Worm (Caenorhabditis elegans): ENCODE measurements around the gene cam-1.

Gene cam-1

ce11 chrII:9282787-9283186 lies 27.3 kb downstream of the cam-1 start (continued):
- peak; percentile 35 for TF ChIP-seq pqm-1 (tag; optimal IDR thresholded peaks at IDR 0.05)
- TF ChIP-seq elt-2 (tag; optimal IDR thresholded peaks at IDR 0.05), result peak; percentile 25
- no peak for TF ChIP-seq hlh-8 (tag; optimal IDR thresholded peaks at IDR 0.05)
- TF ChIP-seq mec-3 (tag; optimal IDR thresholded peaks at IDR 0.05; ENCODE audit: borderline replicate concordance), result no peak
- no peak for TF ChIP-seq ceh-45 (GFP tag; IDR thresholded peaks at IDR 0.05)
- TF ChIP-seq elt-4 (tag; optimal IDR thresholded peaks at IDR 0.05), result no peak
- TF ChIP-seq pax-1 (tag; optimal IDR thresholded peaks at IDR 0.05), result peak; percentile 18
- peak; percentile 37 for TF ChIP-seq ets-4 (tag; optimal IDR thresholded peaks at IDR 0.05)
- TF ChIP-seq hlh-15 (tag; optimal IDR thresholded peaks at IDR 0.05), result no peak
- TF ChIP-seq C08G9.2 (tag; optimal IDR thresholded peaks at IDR 0.05), result no peak
- TF ChIP-seq pros-1 (tag; optimal IDR thresholded peaks at IDR 0.05), result peak; percentile 27
- no peak for TF ChIP-seq pha-4 (tag; optimal IDR thresholded peaks at IDR 0.05)
- TF ChIP-seq sdc-2 (tag; optimal IDR thresholded peaks at IDR 0.05), result no peak
- peak; percentile 49 for TF ChIP-seq ceh-2 (tag; optimal IDR thresholded peaks at IDR 0.05)
- peak; percentile 86 for TF ChIP-seq ceh-30 (tag; optimal IDR thresholded peaks at IDR 0.05)
- peak; percentile 26 for TF ChIP-seq syd-9 (tag; optimal IDR thresholded peaks at IDR 0.05)
- TF ChIP-seq ceh-6 (GFP tag; optimal IDR thresholded peaks at IDR 0.05), result no peak
- TF ChIP-seq ceh-14 (tag; optimal IDR thresholded peaks at IDR 0.05), result peak; percentile 3
- peak; percentile 28 for TF ChIP-seq ceh-19 (GFP tag; optimal IDR thresholded peaks at IDR 0.05)
- TF ChIP-seq fkh-6 (tag; optimal IDR thresholded peaks at IDR 0.05), result no peak
- TF ChIP-seq rnt-1 (tag; optimal IDR thresholded peaks at IDR 0.05), result peak; percentile 55
- TF ChIP-seq F13H6.1 (tag; optimal IDR thresholded peaks at IDR 0.05), result peak; percentile 55

DNA sequence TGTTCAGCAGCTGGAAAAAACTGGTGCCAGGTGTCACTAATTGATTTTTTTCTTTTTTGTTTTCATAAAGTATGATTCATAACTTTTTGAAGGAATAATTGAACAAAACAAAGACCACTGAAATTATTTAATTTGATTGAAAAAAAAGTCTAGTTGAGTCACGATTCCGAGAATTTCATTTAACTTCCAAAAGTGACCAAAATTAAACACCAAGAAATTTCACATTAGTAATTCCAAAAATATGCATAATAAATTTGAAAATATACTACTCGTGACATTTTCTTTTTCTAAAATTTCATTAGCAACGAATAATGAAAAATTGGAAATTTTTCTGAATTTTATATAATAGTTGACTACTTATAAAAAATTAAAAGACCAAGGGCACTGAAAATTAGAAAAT lies 28.0 kb downstream of the cam-1 start:
- no peak for TF ChIP-seq nfya-1 (tag; optimal IDR thresholded peaks at IDR 0.05)
- no peak for TF ChIP-seq gmeb-2 (tag; optimal IDR thresholded peaks at IDR 0.05)
- no peak for TF ChIP-seq fkh-6 (tag; optimal IDR thresholded peaks at IDR 0.05)
- no peak for TF ChIP-seq lin-11 (tag; optimal IDR thresholded peaks at IDR 0.05)
- TF ChIP-seq pha-2 (tag; optimal IDR thresholded peaks at IDR 0.05), result no peak
- TF ChIP-seq ttx-3 (tag; optimal IDR thresholded peaks at IDR 0.05), result no peak
- no peak for TF ChIP-seq fkh-10 (GFP tag; optimal IDR thresholded peaks at IDR 0.05)
- TF ChIP-seq unc-42 (tag; optimal IDR thresholded peaks at IDR 0.05), result no peak
- no peak for TF ChIP-seq hlh-8 (tag; optimal IDR thresholded peaks at IDR 0.05)
- TF ChIP-seq ceh-22 (tag; optimal IDR thresholded peaks at IDR 0.05), result no peak
- TF ChIP-seq elt-2 (tag; optimal IDR thresholded peaks at IDR 0.05), result no peak
- TF ChIP-seq ceh-14 (tag; optimal IDR thresholded peaks at IDR 0.05), result no peak
- no peak for TF ChIP-seq syd-9 (tag; optimal IDR thresholded peaks at IDR 0.05)
- TF ChIP-seq rnt-1 (tag; optimal IDR thresholded peaks at IDR 0.05), result no peak

ce11 chrII:9281595-9281994 lies 28.5 kb downstream of the cam-1 start:
- TF ChIP-seq ceh-30 (tag; optimal IDR thresholded peaks at IDR 0.05) (no peak), unc-42 (tag; optimal IDR thresholded peaks at IDR 0.05) (peak; percentile 15)

- no peak for TF ChIP-seq elt-4 (tag; optimal IDR thresholded peaks at IDR 0.05)
- no peak for TF ChIP-seq sox-4 (tag; optimal IDR thresholded peaks at IDR 0.05)
- no peak for TF ChIP-seq ceh-22 (tag; optimal IDR thresholded peaks at IDR 0.05)
- TF ChIP-seq Y22D7AL.16 (tag; optimal IDR thresholded peaks at IDR 0.05), result no peak
- no peak for TF ChIP-seq ets-4 (tag; optimal IDR thresholded peaks at IDR 0.05)
- no peak for TF ChIP-seq mec-3 (tag; optimal IDR thresholded peaks at IDR 0.05; ENCODE audit: borderline replicate concordance)
- TF ChIP-seq zip-5 (tag; optimal IDR thresholded peaks at IDR 0.05), result no peak
- TF ChIP-seq ceh-19 (GFP tag; optimal IDR thresholded peaks at IDR 0.05), result no peak
- TF ChIP-seq lim-6 (tag; optimal IDR thresholded peaks at IDR 0.05), result no peak
- TF ChIP-seq K09A11.1 (tag; optimal IDR thresholded peaks at IDR 0.05; ENCODE audit: insufficient read depth), result no peak
- no peak for TF ChIP-seq nhr-232 (tag; optimal IDR thresholded peaks at IDR 0.05)
- no peak for TF ChIP-seq unc-3 (GFP tag; conservative IDR thresholded peaks at IDR 0.05)
- no peak for TF ChIP-seq unc-3 (tag; optimal IDR thresholded peaks at IDR 0.05)
- no peak for TF ChIP-seq hlh-6 (tag; optimal IDR thresholded peaks at IDR 0.05)
- TF ChIP-seq unc-55 (GFP tag; optimal IDR thresholded peaks at IDR 0.05), result no peak
- no peak for TF ChIP-seq fkh-10 (GFP tag; optimal IDR thresholded peaks at IDR 0.05)
- no peak for TF ChIP-seq ztf-16 (tag; optimal IDR thresholded peaks at IDR 0.05)
- TF ChIP-seq tbx-7 (tag; optimal IDR thresholded peaks at IDR 0.05), result no peak
Observed at ce11 chrII:9280846-9281245, 29.3 kb downstream of the cam-1 start.
